Worm (Caenorhabditis elegans): ENCODE measurements around the gene F41E7.2.
A peak's percentile ranks its signal among the peaks of the same experiment; 100 is the strongest.

Gene F41E7.2

DNA sequence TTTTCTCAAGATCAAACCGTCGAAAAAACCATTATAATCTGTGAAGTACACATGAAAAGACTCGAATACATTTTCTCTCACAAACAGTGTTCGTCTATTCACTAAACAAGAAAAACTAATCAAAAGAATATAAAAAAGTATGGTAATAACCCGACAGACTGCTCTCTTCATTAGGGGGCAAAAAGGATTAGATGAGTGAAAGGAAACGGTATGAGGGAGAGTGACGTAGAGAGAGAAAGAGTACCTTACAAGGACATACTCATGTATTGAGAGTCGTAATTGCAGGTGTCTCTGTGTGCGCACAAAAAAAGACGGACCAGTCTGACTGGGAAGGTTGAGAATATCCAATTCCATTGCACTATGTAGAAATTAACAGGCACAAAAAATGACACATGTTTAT lies 23.8 kb upstream of the F41E7.2 start:
- TF ChIP-seq lir-3 (tag; optimal IDR thresholded peaks at IDR 0.05; ENCODE audit: poor library complexity) (no peak), vab-15 (tag; optimal IDR thresholded peaks at IDR 0.05) (no peak), blmp-1 (tag; optimal IDR thresholded peaks at IDR 0.05) (peak; percentile 54), fkh-4 (tag; optimal IDR thresholded peaks at IDR 0.05; ENCODE audit: borderline replicate concordance) (no peak)

DNA sequence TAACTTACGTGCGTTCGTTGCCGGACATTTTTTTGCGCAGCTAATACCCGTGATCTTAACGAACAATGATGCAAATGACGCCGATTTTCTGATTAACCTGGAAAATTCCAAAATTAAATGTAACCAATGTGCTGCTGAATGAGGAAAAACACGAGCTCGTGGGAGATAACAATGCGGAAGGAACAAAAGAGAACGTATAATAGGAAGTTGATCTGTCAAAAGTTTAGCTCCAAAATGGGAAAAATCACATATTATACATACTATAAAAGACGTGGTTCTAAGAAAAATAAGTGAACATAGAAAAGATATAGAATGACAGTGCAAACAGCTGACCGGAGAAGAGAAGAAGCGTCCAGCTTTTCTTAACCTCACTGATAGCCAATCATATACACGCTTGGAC lies 20.7 kb upstream of the F41E7.2 start, which contains the start of gene C14H10.2:
Gene C14H10.2 (minus strand): TSS at position 101 of the 400 bp plus-strand sequence.
- TF ChIP-seq lin-14 (GFP tag; optimal IDR thresholded peaks at IDR 0.05) (peak; percentile 8), nhr-90 (tag; optimal IDR thresholded peaks at IDR 0.05; ENCODE audit: poor library complexity) (no peak), rnt-1 (tag; optimal IDR thresholded peaks at IDR 0.05) (peak; percentile 7)

DNA sequence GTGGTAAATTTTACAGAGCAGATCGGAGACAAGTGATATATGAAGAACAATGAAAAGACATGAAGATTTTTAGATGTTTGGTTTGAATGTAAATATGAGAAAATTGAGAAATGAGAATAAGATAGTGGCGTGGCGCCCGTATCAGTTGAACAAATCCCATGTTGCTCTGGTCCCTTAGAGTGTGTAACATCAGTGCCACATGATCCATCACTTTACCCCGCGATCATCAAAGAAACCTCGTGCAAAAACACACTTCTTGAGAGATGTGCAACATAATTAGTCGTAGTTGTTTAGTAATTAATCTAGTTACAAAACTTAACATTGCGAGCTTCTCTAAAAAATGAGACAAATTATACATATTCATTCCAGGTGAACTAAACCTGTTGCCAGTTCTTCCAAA lies 19.4 kb upstream of the F41E7.2 start:
- 0 out of 2 replicates have a peak, but pooled peaks have one; percentile 27 for TF ChIP-seq nhr-19 (GFP tag; conservative IDR thresholded peaks at IDR 0.05)
- no peak for TF ChIP-seq jun-1 (tag; optimal IDR thresholded peaks at IDR 0.05)
- TF ChIP-seq elt-2 (tag; optimal IDR thresholded peaks at IDR 0.05) = no peak
- TF ChIP-seq alr-1 (tag; optimal IDR thresholded peaks at IDR 0.05; ENCODE audit: borderline replicate concordance) = no peak
- TF ChIP-seq snu-23 (GFP tag; optimal IDR thresholded peaks at IDR 0.05) = peak; percentile 6
- TF ChIP-seq nhr-71 (tag; optimal IDR thresholded peaks at IDR 0.05) = peak; percentile 61
- no peak for TF ChIP-seq ztf-11 (tag; optimal IDR thresholded peaks at IDR 0.05)
- TF ChIP-seq irx-1 (tag; optimal IDR thresholded peaks at IDR 0.05) = no peak
- peak; percentile 9 for TF ChIP-seq nhr-20 (tag; optimal IDR thresholded peaks at IDR 0.05)
- peak; percentile 30 for TF ChIP-seq unc-130 (tag; optimal IDR thresholded peaks at IDR 0.05)
- no peak for TF ChIP-seq hpl-2 (GFP tag; optimal IDR thresholded peaks at IDR 0.05)
- TF ChIP-seq pag-3 (tag; optimal IDR thresholded peaks at IDR 0.05; ENCODE audit: borderline replicate concordance, insufficient read depth) = no peak
- TF ChIP-seq nhr-77 (tag; optimal IDR thresholded peaks at IDR 0.05) = no peak
- TF ChIP-seq lsy-2 (tag; optimal IDR thresholded peaks at IDR 0.05) = peak in 1 of 2 experiments; percentile 8
- TF ChIP-seq rnt-1 (tag; optimal IDR thresholded peaks at IDR 0.05) = peak; percentile 46
- TF ChIP-seq snpc-4 (tag; optimal IDR thresholded peaks at IDR 0.05) = no peak

DNA sequence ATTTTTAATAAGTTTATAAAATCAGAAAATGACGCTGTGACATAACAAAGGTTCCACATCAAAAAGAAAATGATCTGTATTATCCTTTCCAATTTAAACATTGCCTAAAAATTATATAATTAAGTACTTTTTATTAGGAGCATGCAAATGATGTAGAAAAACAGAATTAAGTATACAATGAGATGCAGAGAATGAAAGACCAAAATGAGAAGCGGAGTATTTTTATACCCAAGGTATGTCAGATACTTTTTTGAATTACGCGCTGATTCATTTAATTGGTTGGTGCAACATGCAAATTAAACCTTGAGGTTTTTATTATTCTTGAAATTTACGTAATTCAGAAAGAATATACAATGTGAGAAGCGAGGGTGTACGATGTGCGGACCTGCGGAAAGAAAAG lies 13.5 kb upstream of the F41E7.2 start, which contains the start of gene C32A9.1:
Gene C32A9.1 (minus strand): TSS at position 101 of the 400 bp plus-strand sequence.
- TF ChIP-seq hpl-2 (GFP tag; optimal IDR thresholded peaks at IDR 0.05) (no peak), nhr-77 (tag; optimal IDR thresholded peaks at IDR 0.05) (no peak), dpl-1 (GFP tag; optimal IDR thresholded peaks at IDR 0.05) (no peak), jun-1 (tag; optimal IDR thresholded peaks at IDR 0.05) (no peak), unc-30 (tag; optimal IDR thresholded peaks at IDR 0.05) (no peak), pax-3 (tag; optimal IDR thresholded peaks at IDR 0.05) (no peak), ceh-88 (GFP tag; IDR thresholded peaks at IDR 0.05) (no peak), dsc-1 (tag; optimal IDR thresholded peaks at IDR 0.05) (no peak)

DNA sequence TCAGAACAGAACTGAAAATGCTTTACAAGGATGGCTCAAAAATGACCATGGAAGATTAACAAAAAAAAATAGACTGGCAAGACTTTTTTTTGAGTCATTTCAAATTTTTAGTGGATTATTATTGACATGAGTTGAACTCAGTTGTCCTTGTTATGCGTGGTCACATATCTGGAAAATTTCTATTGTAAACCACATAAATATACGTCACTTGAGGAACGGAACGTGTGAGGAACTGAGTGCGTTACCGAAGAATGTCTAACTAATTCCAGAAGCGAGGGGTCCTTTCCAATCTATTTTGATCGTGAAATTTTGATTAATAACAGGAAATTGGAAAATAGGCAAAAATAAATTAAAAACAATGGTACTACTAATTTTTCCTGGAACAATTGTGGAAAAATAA lies 11.2 kb upstream of the F41E7.2 start:
- TF ChIP-seq fkh-10 (GFP tag; optimal IDR thresholded peaks at IDR 0.05) (no peak), efl-1 (optimal IDR thresholded peaks at IDR 0.05) (no peak), efl-1 (GFP tag; optimal IDR thresholded peaks at IDR 0.05 in 1 of 2) (peak in 1 of 2 experiments; percentile 52)

DNA sequence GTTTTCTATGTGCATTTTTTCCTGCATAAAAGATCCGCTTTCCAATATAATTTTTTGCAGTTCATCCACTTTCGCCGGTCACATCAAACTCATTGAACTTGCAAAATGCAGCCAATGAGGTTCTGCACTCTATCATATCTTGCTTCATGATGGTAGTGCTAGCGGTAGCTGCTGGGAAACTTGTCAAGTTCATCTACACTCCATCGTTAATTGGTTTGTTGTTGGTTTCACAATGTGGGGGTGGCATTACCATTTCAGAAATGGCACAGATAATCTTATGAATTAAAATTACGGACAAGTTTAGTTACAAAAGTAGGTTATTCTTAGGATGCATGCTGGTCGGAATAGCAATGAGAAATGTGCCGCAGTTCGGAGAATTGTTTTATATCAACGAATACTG lies 978 bp downstream of the F41E7.2 start:
- TF ChIP-seq efl-1 (optimal IDR thresholded peaks at IDR 0.05) (no peak), efl-1 (GFP tag; optimal IDR thresholded peaks at IDR 0.05 in 1 of 2) (peak in 1 of 2 experiments; percentile 0), snpc-4 (tag; optimal IDR thresholded peaks at IDR 0.05) (no peak)

Measured in whole organism, L1 larva.